Worm (Caenorhabditis elegans) whole organism, L1 larva: Measurements from ENCODE around the gene W06H8.6.

Experiments
- Y116A8C.19 ChIP-seq: sonication (generic microtip); optimal IDR thresholded peaks from 2 replicates; lab custom pipeline; 2016; ENCODE audit warnings: missing compliant biosample characterization, missing genetic modification characterization, borderline replicate concordance
- aha-1 ChIP-seq: fragments of 150-350 bp; optimal IDR thresholded peaks from 2 replicates; lab custom pipeline; 2014; ENCODE audit warnings: missing biosample characterization, missing genetic modification characterization
- ama-1 ChIP-seq: fragments of 150-350 bp; optimal IDR thresholded peaks from 2 replicates; lab custom pipeline; 2014
- dpl-1 ChIP-seq, 3 experiments: fragments of 150-350 bp in 2 of 3; sonication (generic microtip) in 1 of 3; optimal IDR thresholded peaks; 2 replicates each; lab custom pipeline; 2014 to 2017; ENCODE audit warnings: missing biosample characterization in 3 of 3, missing genetic modification characterization in 3 of 3, missing genetic modification reagents in 3 of 3
- lin-39 ChIP-seq: fragments of 150-350 bp; optimal IDR thresholded peaks from 2 replicates; lab custom pipeline; 2014; ENCODE audit warnings: missing biosample characterization, missing genetic modification reagents, missing genetic modification characterization
- mef-2 ChIP-seq: fragments of 150-350 bp; optimal IDR thresholded peaks from 2 replicates; lab custom pipeline; 2014; ENCODE audit warnings: missing biosample characterization, missing genetic modification characterization
- mep-1 ChIP-seq: fragments of 150-350 bp; optimal IDR thresholded peaks from 2 replicates; lab custom pipeline; 2014; ENCODE audit warnings: missing biosample characterization, missing genetic modification characterization
- nhr-77 ChIP-seq: fragments of 150-350 bp; optimal IDR thresholded peaks from 2 replicates; lab custom pipeline; 2014; ENCODE audit warnings: missing biosample characterization, missing genetic modification characterization
- nhr-90 ChIP-seq: sonication (generic microtip); optimal IDR thresholded peaks from 2 replicates; lab custom pipeline; 2016; ENCODE audit warnings: mild to moderate bottlenecking, missing genetic modification characterization, missing compliant biosample characterization; ENCODE audit not compliant: poor library complexity
- ztf-11 ChIP-seq, 2 experiments: sonication (generic microtip); optimal IDR thresholded peaks; 2 replicates each; lab custom pipeline; 2016 to 2017; ENCODE audit warnings: missing genetic modification characterization in 2 of 2, missing biosample characterization in 1 of 2, missing compliant biosample characterization in 1 of 2
- ztf-4 ChIP-seq: fragments of 150-350 bp; optimal IDR thresholded peaks from 2 replicates; lab custom pipeline; 2014; ENCODE audit warnings: missing biosample characterization, missing genetic modification characterization

DNA sequence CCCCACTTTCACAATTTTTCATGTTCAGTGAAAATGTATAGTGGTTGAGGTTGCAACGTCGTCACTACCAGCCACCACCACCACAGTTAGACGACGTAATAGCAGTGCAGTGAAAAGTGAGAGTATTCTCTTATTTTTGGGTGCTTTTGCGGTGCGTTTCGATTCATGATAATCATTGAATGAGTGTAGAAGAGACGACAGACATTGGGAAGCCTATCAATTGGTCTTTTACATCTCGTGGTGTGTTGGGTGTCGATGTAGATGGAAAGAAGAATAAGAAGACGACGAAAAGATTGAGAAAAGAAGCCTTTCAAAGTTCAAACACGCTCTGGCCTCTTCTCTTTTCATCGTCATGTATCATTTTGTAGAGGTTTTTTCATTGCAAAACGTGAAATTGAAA, 13.0 kb upstream of the W06H8.6 start:
- TF ChIP-seq mef-2 (no peak), ztf-11 (tag; optimal IDR thresholded peaks at IDR 0.05; lab: Kevin White, UChicago) (no peak), lin-39 (tag; lab: Kevin White, UChicago) (no peak), dpl-1 (GFP tag; optimal IDR thresholded peaks at IDR 0.05; lab: Kevin White, UChicago) (no peak), ama-1 (lab: Kevin White, UChicago) (no peak), ztf-4 (tag; lab: Kevin White, UChicago) (no peak), nhr-90 (tag; lab: Kevin White, UChicago) (peak; percentile 34), nhr-77 (tag; lab: Kevin White, UChicago) (no peak), Y116A8C.19 (tag; lab: Kevin White, UChicago) (no peak), mep-1 (peak; percentile 19), aha-1 (no peak)
